Worm (Caenorhabditis elegans): ENCODE measurements around the gene mttu-1.

ce11 chrIV:11248031-11248631 lies 48.6 kb downstream of the mttu-1 start, which contains the start of gene C05C12.4:
- no peak for TF ChIP-seq him-1 (tag; optimal IDR thresholded peaks at IDR 0.05)
- TF ChIP-seq dao-5 (tag; optimal IDR thresholded peaks at IDR 0.05), result no peak
- no peak for TF ChIP-seq W03F9.2 (tag; optimal IDR thresholded peaks at IDR 0.05)

Data from whole organism, L4/young adult.